Fruit fly (Drosophila melanogaster): ENCODE results near the gene Rh7.

Gene Rh7

dm6 chr3L:12222945-12223634 lies 47.8 kb upstream of the Rh7 start (continued):
- no peak for TF ChIP-seq Hr78 (GFP tag; optimal IDR thresholded peaks at IDR 0.05)
- TF ChIP-seq Dref (GFP tag; IDR thresholded peaks at IDR 0.05), result no peak
- TF ChIP-seq tap (tag; optimal IDR thresholded peaks at IDR 0.05), result peak; percentile 30
- no peak for TF ChIP-seq her (GFP tag; optimal IDR thresholded peaks at IDR 0.05)
- TF ChIP-seq sr (GFP tag; IDR thresholded peaks at IDR 0.05), result peak; percentile 79
- TF ChIP-seq maf-S (GFP tag; optimal IDR thresholded peaks at IDR 0.05), result no peak
- TF ChIP-seq zf30C (GFP tag; optimal IDR thresholded peaks at IDR 0.05), result no peak
- no peak for TF ChIP-seq ind (GFP tag; optimal IDR thresholded peaks at IDR 0.05)
- no peak for TF ChIP-seq C15 (GFP tag; IDR thresholded peaks at IDR 0.05)
- no peak for TF ChIP-seq CG11723 (GFP tag; optimal IDR thresholded peaks at IDR 0.05)
- peak; percentile 31 for TF ChIP-seq CG13296 (GFP tag; optimal IDR thresholded peaks at IDR 0.05)
- TF ChIP-seq CG8281 (tag; optimal IDR thresholded peaks at IDR 0.05), result no peak
- TF ChIP-seq vvl (GFP tag; IDR thresholded peaks at IDR 0.05), result peak; percentile 55; the same call in 1 of the 2 replicates
- no peak for TF ChIP-seq Sry-β (GFP tag; optimal IDR thresholded peaks at IDR 0.05)
- no peak for TF ChIP-seq oc (tag; optimal IDR thresholded peaks at IDR 0.05)
- peak; percentile 58 for TF ChIP-seq stc (GFP tag; IDR thresholded peaks at IDR 0.05)
- TF ChIP-seq NfI (GFP tag; optimal IDR thresholded peaks at IDR 0.05), result peak; percentile 9
- 0 out of 2 replicates have a peak, but pooled peaks have one; percentile 35 for TF ChIP-seq wor (GFP tag; IDR thresholded peaks at IDR 0.05)
- TF ChIP-seq tgo (GFP tag; IDR thresholded peaks at IDR 0.05), result peak; percentile 22; the same call in 1 of the 3 replicates
- TF ChIP-seq ken (GFP tag; IDR thresholded peaks at IDR 0.05), result no peak
- TF ChIP-seq lmd (GFP tag; IDR thresholded peaks at IDR 0.05), result no peak
- TF ChIP-seq pzg (GFP tag; optimal IDR thresholded peaks at IDR 0.05), result no peak
- TF ChIP-seq CG6689 (GFP tag; IDR thresholded peaks at IDR 0.05), result peak; percentile 52
- no peak for TF ChIP-seq Dek (tag; optimal IDR thresholded peaks at IDR 0.05)
- TF ChIP-seq E2f2 (GFP tag; IDR thresholded peaks at IDR 0.05), result peak; percentile 31; the same call in 1 of the 2 replicates
- no peak for TF ChIP-seq Nf-YB (GFP tag; optimal IDR thresholded peaks at IDR 0.05)
- TF ChIP-seq ara (GFP tag; IDR thresholded peaks at IDR 0.05), result no peak
- no peak for TF ChIP-seq Scr (GFP tag; IDR thresholded peaks at IDR 0.05; ENCODE audit: partially characterized antibody)
- peak; percentile 31 for TF ChIP-seq CG1233 (GFP tag; optimal IDR thresholded peaks at IDR 0.05)
- no peak for TF ChIP-seq CG13624 (GFP tag; optimal IDR thresholded peaks at IDR 0.05)
- TF ChIP-seq CG15514 (GFP tag; optimal IDR thresholded peaks at IDR 0.05), result no peak
- TF ChIP-seq CG4617 (GFP tag; optimal IDR thresholded peaks at IDR 0.05; ENCODE audit: borderline replicate concordance), result no peak
- TF ChIP-seq CG13894 (tag; optimal IDR thresholded peaks at IDR 0.05), result no peak
- no peak for TF ChIP-seq Doc2 (GFP tag; IDR thresholded peaks at IDR 0.05)
- TF ChIP-seq HLH54F (GFP tag; optimal IDR thresholded peaks at IDR 0.05), result no peak
- TF ChIP-seq CG16863 (GFP tag; optimal IDR thresholded peaks at IDR 0.05), result no peak
- no peak for TF ChIP-seq sc (optimal IDR thresholded peaks at IDR 0.05)
- no peak for TF ChIP-seq sc (GFP tag; optimal IDR thresholded peaks at IDR 0.05)
- TF ChIP-seq gsb-n (tag; optimal IDR thresholded peaks at IDR 0.05), result no peak
- no peak for TF ChIP-seq CG17612 (GFP tag; IDR thresholded peaks at IDR 0.05)
- peak; percentile 12 for TF ChIP-seq sug (tag; optimal IDR thresholded peaks at IDR 0.05)
- TF ChIP-seq Hey (tag; optimal IDR thresholded peaks at IDR 0.05), result no peak
- TF ChIP-seq ham (GFP tag; IDR thresholded peaks at IDR 0.05), result no peak
- TF ChIP-seq HmgD (GFP tag; optimal IDR thresholded peaks at IDR 0.05), result no peak
- no peak for TF ChIP-seq Atf3 (GFP tag; optimal IDR thresholded peaks at IDR 0.05)
- TF ChIP-seq CG8089 (GFP tag; optimal IDR thresholded peaks at IDR 0.05), result no peak
- peak; percentile 43 for TF ChIP-seq CG17385 (GFP tag; optimal IDR thresholded peaks at IDR 0.05)
- no peak for TF ChIP-seq trem (tag; optimal IDR thresholded peaks at IDR 0.05)
- TF ChIP-seq H2.0 (GFP tag; IDR thresholded peaks at IDR 0.05), result peak; percentile 35; the same call in 1 of the 2 replicates
- peak; percentile 17 for TF ChIP-seq MTF-1 (GFP tag; optimal IDR thresholded peaks at IDR 0.05; ENCODE audit: borderline replicate concordance)
- no peak for TF ChIP-seq CG4360 (GFP tag; IDR thresholded peaks at IDR 0.05)

Data from whole organism, embryonic.